Fruit fly (Drosophila melanogaster) whole organism, embryonic: Measurements from ENCODE around the gene CG31344.

ENCODE experiments used
- Abd-B ChIP-seq: fragments of 200-800 bp; sonication (Bioruptor generic); optimal IDR thresholded peaks from 2 replicates; lab custom pipeline; 2018; ENCODE audit warnings: missing biosample characterization, mild to moderate bottlenecking, missing genetic modification characterization, moderate library complexity
- Antp ChIP-seq: fragments of 200-800 bp; sonication (Bioruptor generic); optimal IDR thresholded peaks from 3 replicates; lab custom pipeline; 2016; ENCODE audit warnings: missing biosample characterization, missing genetic modification characterization
- B-H2 ChIP-seq: fragments of 200-800 bp; sonication (Bioruptor generic); optimal IDR thresholded peaks from 2 replicates; lab custom pipeline; 2018; ENCODE audit warnings: missing biosample characterization, mild to moderate bottlenecking, missing genetic modification characterization
- BtbVII ChIP-seq: fragments of 200-800 bp; sonication (Bioruptor generic); optimal IDR thresholded peaks from 3 replicates; lab custom pipeline; 2017; ENCODE audit warnings: missing biosample characterization, mild to moderate bottlenecking, missing genetic modification characterization
- CG13894 ChIP-seq: fragments of 200-800 bp; sonication (Bioruptor generic); optimal IDR thresholded peaks from 3 replicates; lab custom pipeline; 2018; ENCODE audit warnings: missing biosample characterization, mild to moderate bottlenecking, missing genetic modification characterization, moderate library complexity
- CG14860 ChIP-seq: fragments of 200-800 bp; sonication (Bioruptor generic); IDR thresholded peaks from 3 replicates; pipeline ENCODE4 v1.3.6; 2022; ENCODE audit warnings: missing biosample characterization, missing genetic modification characterization; ENCODE audit not compliant: partially characterized antibody
- CG15514 ChIP-seq: fragments of 200-800 bp; sonication (Bioruptor generic); optimal IDR thresholded peaks from 3 replicates; lab custom pipeline; 2017; ENCODE audit warnings: missing biosample characterization, missing genetic modification characterization, mild to moderate bottlenecking, moderate library complexity, missing genetic modification reagents
- CG1602 ChIP-seq: fragments of 200-800 bp; sonication (Bioruptor generic); optimal IDR thresholded peaks from 3 replicates; lab custom pipeline; 2016; ENCODE audit warnings: missing biosample characterization, missing genetic modification characterization
- CG18619 ChIP-seq: fragments of 200-800 bp; sonication (Bioruptor generic); optimal IDR thresholded peaks from 3 replicates; lab custom pipeline; 2017; ENCODE audit warnings: missing biosample characterization, mild to moderate bottlenecking, missing genetic modification characterization
- CG2129 ChIP-seq: fragments of 200-800 bp; sonication (Bioruptor generic); IDR thresholded peaks from 2 replicates; pipeline ENCODE4 v1.3.6; 2022; ENCODE audit warnings: missing biosample characterization, missing genetic modification characterization; ENCODE audit not compliant: partially characterized antibody
- CG2712 ChIP-seq: fragments of 200-800 bp; optimal IDR thresholded peaks from 3 replicates; lab custom pipeline; 2019; ENCODE audit warnings: missing biosample characterization, mild to moderate bottlenecking, missing genetic modification characterization, moderate library complexity
- CG31388 ChIP-seq: fragments of 200-800 bp; sonication (Bioruptor generic); optimal IDR thresholded peaks from 2 replicates; lab custom pipeline; 2016; ENCODE audit warnings: missing biosample characterization, missing genetic modification characterization
- CG3163 ChIP-seq: fragments of 200-800 bp; sonication (Bioruptor generic); optimal IDR thresholded peaks from 3 replicates; lab custom pipeline; 2016; ENCODE audit warnings: missing biosample characterization, missing genetic modification characterization
- CG34224 ChIP-seq: fragments of 200-800 bp; sonication (Bioruptor generic); IDR thresholded peaks from 3 replicates; pipeline ENCODE4 v1.3.6; 2022; ENCODE audit warnings: missing biosample characterization, missing genetic modification characterization; ENCODE audit not compliant: partially characterized antibody
- CG6683 ChIP-seq: fragments of 200-800 bp; sonication (Bioruptor generic); optimal IDR thresholded peaks from 2 replicates; lab custom pipeline; 2017; ENCODE audit warnings: missing biosample characterization, mild to moderate bottlenecking, missing genetic modification characterization, missing genetic modification reagents
- CG8359 ChIP-seq: fragments of 200-800 bp; sonication (Bioruptor generic); optimal IDR thresholded peaks from 2 replicates; lab custom pipeline; 2017; ENCODE audit warnings: missing biosample characterization, mild to moderate bottlenecking, missing genetic modification characterization, borderline replicate concordance
- CG9876 ChIP-seq: fragments of 200-800 bp; sonication (Bioruptor generic); optimal IDR thresholded peaks from 2 replicates; lab custom pipeline; 2016; ENCODE audit warnings: missing biosample characterization, missing genetic modification characterization
- Chrac-16 ChIP-seq: fragments of 200-800 bp; sonication (Bioruptor generic); optimal IDR thresholded peaks from 3 replicates; lab custom pipeline; 2016; ENCODE audit warnings: missing biosample characterization, missing genetic modification characterization
- CrebB ChIP-seq: fragments of 200-800 bp; sonication (Bioruptor generic); optimal IDR thresholded peaks from 3 replicates; lab custom pipeline; 2018; ENCODE audit warnings: missing biosample characterization, mild to moderate bottlenecking, missing genetic modification characterization
- Dad ChIP-seq: fragments of 200-800 bp; sonication (Bioruptor generic); optimal IDR thresholded peaks from 3 replicates; lab custom pipeline; 2016; ENCODE audit warnings: missing biosample characterization, missing genetic modification characterization
- Dbx ChIP-seq: fragments of 200-800 bp; sonication (Bioruptor generic); IDR thresholded peaks from 3 replicates; pipeline ENCODE4 v1.3.6; 2022; ENCODE audit warnings: missing biosample characterization, missing genetic modification characterization
- Dfd ChIP-seq, 2 experiments: fragments of >200 bp; optimal IDR thresholded peaks; 2 replicates each; lab custom pipeline; 2017; ENCODE audit warnings: missing biosample characterization in 2 of 2, missing genetic modification characterization in 2 of 2
- Dp ChIP-seq: fragments of 200-800 bp; sonication (Bioruptor generic); optimal IDR thresholded peaks from 2 replicates; lab custom pipeline; 2018; ENCODE audit warnings: missing biosample characterization, mild to moderate bottlenecking, missing genetic modification characterization, moderate library complexity
- E2f1 ChIP-seq: fragments of 200-800 bp; sonication (Bioruptor generic); IDR thresholded peaks from 2 replicates; pipeline ENCODE4 v1.3.6; 2022; ENCODE audit warnings: missing biosample characterization, missing genetic modification characterization
- HLH4C ChIP-seq: fragments of 200-800 bp; sonication (Bioruptor generic); IDR thresholded peaks from 3 replicates; pipeline ENCODE4 v1.3.6; 2022; ENCODE audit warnings: missing biosample characterization, missing genetic modification characterization; ENCODE audit not compliant: partially characterized antibody
- HmgZ ChIP-seq: fragments of 200-800 bp; sonication (Bioruptor generic); optimal IDR thresholded peaks from 2 replicates; lab custom pipeline; 2018; ENCODE audit warnings: missing biosample characterization, mild to moderate bottlenecking, missing genetic modification characterization
- Jarid2 ChIP-seq: fragments of 200-800 bp; sonication (Bioruptor generic); optimal IDR thresholded peaks from 3 replicates; lab custom pipeline; 2017; ENCODE audit warnings: mild to moderate bottlenecking, missing biosample characterization, missing genetic modification reagents, missing genetic modification characterization
- Nf-YC ChIP-seq: fragments of 200-800 bp; optimal IDR thresholded peaks from 3 replicates; lab custom pipeline; 2019; ENCODE audit warnings: missing biosample characterization, mild to moderate bottlenecking, missing genetic modification characterization, moderate library complexity
- Opbp ChIP-seq: fragments of 200-800 bp; sonication (Bioruptor generic); IDR thresholded peaks from 3 replicates; pipeline ENCODE4 v1.3.6; 2022; ENCODE audit warnings: missing biosample characterization, missing genetic modification characterization; ENCODE audit not compliant: partially characterized antibody
- PHDP ChIP-seq: fragments of 200-800 bp; sonication (Bioruptor generic); optimal IDR thresholded peaks from 3 replicates; lab custom pipeline; 2018; ENCODE audit warnings: missing biosample characterization, mild to moderate bottlenecking, missing genetic modification characterization, moderate library complexity
- Usf ChIP-seq: fragments of 200-800 bp; sonication (Bioruptor generic); optimal IDR thresholded peaks from 2 replicates; lab custom pipeline; 2017; ENCODE audit warnings: missing genotype, missing biosample characterization, missing genetic modification characterization
- abd-A ChIP-seq: fragments of 200-800 bp; sonication (Bioruptor generic); optimal IDR thresholded peaks from 3 replicates; lab custom pipeline; 2019; ENCODE audit warnings: missing biosample characterization, mild to moderate bottlenecking, missing genetic modification characterization, moderate library complexity
- az2 ChIP-seq: fragments of 200-800 bp; sonication (Bioruptor generic); optimal IDR thresholded peaks from 3 replicates; lab custom pipeline; 2016; ENCODE audit warnings: missing biosample characterization, missing genetic modification characterization
- gce ChIP-seq: fragments of 200-800 bp; sonication (Bioruptor generic); IDR thresholded peaks from 3 replicates; pipeline ENCODE4 v1.3.6; 2022; ENCODE audit warnings: missing biosample characterization, missing genetic modification characterization
- kah ChIP-seq: fragments of 200-800 bp; sonication (Bioruptor generic); optimal IDR thresholded peaks from 2 replicates; lab custom pipeline; 2018; ENCODE audit warnings: missing biosample characterization, mild to moderate bottlenecking, missing genetic modification characterization
- kni ChIP-seq: fragments of 200-800 bp; sonication (Bioruptor generic); optimal IDR thresholded peaks from 3 replicates; lab custom pipeline; 2017; ENCODE audit warnings: mild to moderate bottlenecking, missing biosample characterization, missing genetic modification reagents, missing genetic modification characterization
- knrl ChIP-seq: fragments of 200-800 bp; sonication (Bioruptor generic); IDR thresholded peaks from 3 replicates; pipeline ENCODE4 v1.3.6; 2022; ENCODE audit warnings: missing biosample characterization, missing genetic modification characterization; ENCODE audit not compliant: partially characterized antibody
- maf-S ChIP-seq: fragments of 200-800 bp; sonication (Bioruptor generic); optimal IDR thresholded peaks from 2 replicates; lab custom pipeline; 2016; ENCODE audit warnings: missing biosample characterization, missing genetic modification characterization
- otp ChIP-seq: fragments of 200-800 bp; sonication (Bioruptor generic); IDR thresholded peaks from 3 replicates; pipeline ENCODE4, ENCODE4 v1.3.6; 2022; ENCODE audit warnings: missing biosample characterization, missing genetic modification characterization
- peb ChIP-seq: fragments of 200-800 bp; sonication (Bioruptor generic); IDR thresholded peaks from 2 replicates; pipeline ENCODE4 v1.3.6; 2022; ENCODE audit warnings: missing biosample characterization, missing genetic modification characterization
- pzg ChIP-seq: fragments of 200-800 bp; sonication (Bioruptor generic); optimal IDR thresholded peaks from 3 replicates; lab custom pipeline; 2018; ENCODE audit warnings: missing biosample characterization, mild to moderate bottlenecking, missing genetic modification characterization, moderate library complexity
- sd ChIP-seq: fragments of 200-800 bp; sonication (Bioruptor generic); optimal IDR thresholded peaks from 3 replicates; lab custom pipeline; 2018; ENCODE audit warnings: missing biosample characterization, mild to moderate bottlenecking, missing genetic modification characterization, moderate library complexity
- shn ChIP-seq: fragments of 200-800 bp; sonication (Bioruptor generic); optimal IDR thresholded peaks from 3 replicates; lab custom pipeline; 2016; ENCODE audit warnings: missing biosample characterization, missing genetic modification characterization
- sim ChIP-seq: fragments of 200-800 bp; sonication (Bioruptor generic); IDR thresholded peaks from 2 replicates; pipeline ENCODE4 v1.3.6; 2022; ENCODE audit warnings: missing biosample characterization, missing genetic modification characterization
- tap ChIP-seq: fragments of 200-800 bp; optimal IDR thresholded peaks from 3 replicates; lab custom pipeline; 2019; ENCODE audit warnings: missing biosample characterization, mild to moderate bottlenecking, missing genetic modification characterization, moderate library complexity
- tio ChIP-seq: fragments of 200-800 bp; sonication (Bioruptor generic); optimal IDR thresholded peaks from 2 replicates; lab custom pipeline; 2017; ENCODE audit warnings: missing biosample characterization, missing genetic modification characterization, inconsistent platforms
- trem ChIP-seq: fragments of 200-800 bp; optimal IDR thresholded peaks from 3 replicates; lab custom pipeline; 2019; ENCODE audit warnings: missing biosample characterization, mild to moderate bottlenecking, missing genetic modification characterization, moderate library complexity
- ttk ChIP-seq: fragments of 200-800 bp; sonication (Bioruptor generic); IDR thresholded peaks from 2 replicates; pipeline ENCODE4 v2.1.2; 2022; ENCODE audit warnings: missing biosample characterization, missing genetic modification characterization
- unc-4 ChIP-seq: fragments of 200-800 bp; sonication (Bioruptor generic); IDR thresholded peaks from 2 replicates; pipeline ENCODE4 v1.3.6; 2022; ENCODE audit warnings: missing biosample characterization, missing genetic modification characterization; ENCODE audit not compliant: partially characterized antibody
- zfh2 ChIP-seq: fragments of 200-800 bp; sonication (Bioruptor generic); optimal IDR thresholded peaks from 2 replicates; lab custom pipeline; 2016; ENCODE audit warnings: missing biosample characterization, missing genetic modification characterization

Gene CG31344

dm6 chr3R:15225279-15225730 is at the start of gene CG31344, which contains the start of gene Caf1-55 (continued):
- TF ChIP-seq CG8359 (GFP tag; lab: Kevin White, UChicago) (no peak), pzg (GFP tag; lab: Kevin White, UChicago) (peak; percentile 98), HmgZ (tag; lab: Kevin White, UChicago) (peak; percentile 68), az2 (peak; percentile 14), knrl (peak; percentile 79), Dfd (GFP tag; optimal IDR thresholded peaks at IDR 0.05; lab: Kevin White, UChicago) (no peak), Abd-B (GFP tag; lab: Kevin White, UChicago) (peak; percentile 66), ttk (GFP tag; lab: Robert Waterston, UW) (no peak), CG34224 (GFP tag; lab: Robert Waterston, UW) (peak; percentile 78), CG14860 (GFP tag; lab: Robert Waterston, UW) (peak; percentile 61; the same call in 2 of the 3 replicates), Chrac-16 (GFP tag; lab: Kevin White, UChicago) (no peak), gce (GFP tag; lab: Robert Waterston, UW) (no peak), BtbVII (no peak), E2f1 (GFP tag; lab: Robert Waterston, UW) (no peak), HLH4C (GFP tag; lab: Robert Waterston, UW) (peak; percentile 89), CG6683 (GFP tag; lab: Kevin White, UChicago) (no peak), CG3163 (GFP tag; lab: Kevin White, UChicago) (no peak), Usf (GFP tag; lab: Kevin White, UChicago) (no peak), unc-4 (peak; percentile 84), otp (GFP tag; lab: Robert Waterston, UW) (no peak), PHDP (tag; lab: Kevin White, UChicago) (peak; percentile 25), CG9876 (GFP tag; lab: Kevin White, UChicago) (no peak), Dp (GFP tag; lab: Kevin White, UChicago) (peak; percentile 77), Dbx (no peak), CG18619 (GFP tag; lab: Kevin White, UChicago) (no peak), tap (no peak), CG31388 (GFP tag; lab: Kevin White, UChicago) (no peak), Antp (GFP tag; lab: Kevin White, UChicago) (no peak), tio (GFP tag; lab: Kevin White, UChicago) (no peak), Jarid2 (GFP tag; lab: Kevin White, UChicago) (no peak), maf-S (GFP tag; lab: Kevin White, UChicago) (peak; percentile 12), abd-A (no peak), peb (GFP tag; lab: Robert Waterston, UW) (no peak), zfh2 (GFP tag; lab: Kevin White, UChicago) (peak; percentile 35), CrebB (tag; lab: Kevin White, UChicago) (peak; percentile 2), CG2129 (GFP tag; lab: Robert Waterston, UW) (peak; percentile 65), trem (tag; lab: Kevin White, UChicago) (peak; percentile 85), sim (no peak), CG15514 (peak; percentile 68), Opbp (GFP tag; lab: Robert Waterston, UW) (peak; percentile 49; the same call in 1 of the 3 replicates), Dad (no peak), CG13894 (tag; lab: Kevin White, UChicago) (no peak), kah (GFP tag; lab: Kevin White, UChicago) (no peak), B-H2 (GFP tag; lab: Kevin White, UChicago) (peak; percentile 28), sd (tag; lab: Kevin White, UChicago) (no peak), shn (GFP tag; lab: Kevin White, UChicago) (no peak), Nf-YC (tag; lab: Kevin White, UChicago) (peak; percentile 9), kni (GFP tag; lab: Kevin White, UChicago) (no peak), CG2712 (peak; percentile 42), CG1602 (GFP tag; lab: Kevin White, UChicago) (peak; percentile 0)
